Fruit fly (Drosophila melanogaster) whole organism, embryonic: ENCODE measurements around the gene flw.

ENCODE experiments used
- CG12071 ChIP-seq: fragments of 200-800 bp; sonication (Bioruptor generic); optimal IDR thresholded peaks from 3 replicates; lab custom pipeline; 2018; ENCODE audit warnings: missing biosample characterization, mild to moderate bottlenecking, missing genetic modification characterization
- CG13894 ChIP-seq: fragments of 200-800 bp; sonication (Bioruptor generic); optimal IDR thresholded peaks from 3 replicates; lab custom pipeline; 2018; ENCODE audit warnings: missing biosample characterization, mild to moderate bottlenecking, missing genetic modification characterization, moderate library complexity
- CG31224 ChIP-seq: fragments of 200-800 bp; sonication (Bioruptor generic); IDR thresholded peaks from 2 replicates; pipeline ENCODE4 v1.3.6; 2022; ENCODE audit warnings: missing biosample characterization, missing genetic modification characterization
- CG32767 ChIP-seq: fragments of 200-800 bp; sonication (Bioruptor generic); IDR thresholded peaks from 2 replicates; pipeline ENCODE4 v1.3.6; 2022; ENCODE audit warnings: missing biosample characterization, missing genetic modification characterization
- CG33213 ChIP-seq: fragments of 200-800 bp; sonication (Bioruptor generic); optimal IDR thresholded peaks from 3 replicates; lab custom pipeline; 2016; ENCODE audit warnings: missing biosample characterization, missing genetic modification characterization
- CG4424 ChIP-seq: fragments of 200-800 bp; sonication (Bioruptor generic); optimal IDR thresholded peaks from 3 replicates; lab custom pipeline; 2016; ENCODE audit warnings: missing biosample characterization, missing genetic modification characterization
- CG7987 ChIP-seq: fragments of 200-800 bp; sonication (Bioruptor generic); optimal IDR thresholded peaks from 2 replicates; lab custom pipeline; 2018; ENCODE audit warnings: missing biosample characterization, mild to moderate bottlenecking, missing genetic modification characterization, moderate library complexity
- CG8281 ChIP-seq: fragments of 200-800 bp; sonication (Bioruptor generic); optimal IDR thresholded peaks from 2 replicates; lab custom pipeline; 2018; ENCODE audit warnings: missing biosample characterization, mild to moderate bottlenecking, missing genetic modification characterization, moderate library complexity
- D ChIP-seq, 2 experiments: fragments of 200-800 bp in 1 of 2; fragments of >200 bp in 1 of 2; sonication (Bioruptor generic) in 1 of 2; optimal IDR thresholded peaks; 2 replicates in 1 of 2; 3 replicates in 1 of 2; lab custom pipeline; 2017; ENCODE audit warnings: mild to moderate bottlenecking in 1 of 2, missing biosample characterization in 1 of 2, missing genetic modification characterization in 1 of 2, missing genetic modification reagents in 1 of 2
- GATAe ChIP-seq: fragments of 200-800 bp; sonication (Bioruptor generic); conservative IDR thresholded peaks from 2 replicates; pipeline ENCODE4 v1.3.6; 2022; ENCODE audit warnings: missing biosample characterization, missing genetic modification characterization
- Gug ChIP-seq: fragments of 200-800 bp; sonication (Bioruptor generic); IDR thresholded peaks from 4 replicates; pipeline ENCODE4 v1.3.6; 2022; ENCODE audit warnings: missing biosample characterization, missing genetic modification characterization
- MTF-1 ChIP-seq: fragments of 200-800 bp; sonication (Bioruptor generic); optimal IDR thresholded peaks from 2 replicates; lab custom pipeline; 2018; ENCODE audit warnings: missing biosample characterization, mild to moderate bottlenecking, missing genetic modification characterization, borderline replicate concordance
- NfI ChIP-seq: fragments of 200-800 bp; sonication (Bioruptor generic); optimal IDR thresholded peaks from 3 replicates; lab custom pipeline; 2018; ENCODE audit warnings: missing biosample characterization, mild to moderate bottlenecking, missing genetic modification characterization, moderate library complexity
- Oli ChIP-seq: fragments of 200-800 bp; sonication (Bioruptor generic); optimal IDR thresholded peaks from 2 replicates; lab custom pipeline; 2018; ENCODE audit warnings: missing biosample characterization, mild to moderate bottlenecking, missing genetic modification characterization, moderate library complexity
- Optix ChIP-seq: fragments of 200-800 bp; sonication (Bioruptor generic); IDR thresholded peaks from 3 replicates; pipeline ENCODE4 v1.3.6; 2022; ENCODE audit warnings: missing biosample characterization, missing genetic modification characterization
- TFAM ChIP-seq: fragments of 200-800 bp; sonication (Bioruptor generic); optimal IDR thresholded peaks from 2 replicates; lab custom pipeline; 2017; ENCODE audit warnings: missing biosample characterization, missing genetic modification characterization, inconsistent platforms
- abd-A ChIP-seq: fragments of 200-800 bp; sonication (Bioruptor generic); optimal IDR thresholded peaks from 3 replicates; lab custom pipeline; 2019; ENCODE audit warnings: missing biosample characterization, mild to moderate bottlenecking, missing genetic modification characterization, moderate library complexity
- bab2 ChIP-seq: fragments of 200-800 bp; sonication (Bioruptor generic); optimal IDR thresholded peaks from 2 replicates; lab custom pipeline; 2016; ENCODE audit warnings: missing biosample characterization, missing genetic modification characterization
- crol ChIP-seq: fragments of 200-800 bp; sonication (Bioruptor generic); IDR thresholded peaks from 2 replicates; pipeline ENCODE4 v1.3.6; 2022; ENCODE audit warnings: missing biosample characterization, missing genetic modification characterization
- dysf ChIP-seq: fragments of 200-800 bp; sonication (Bioruptor generic); IDR thresholded peaks from 3 replicates; pipeline ENCODE4 v1.3.6; 2022; ENCODE audit warnings: missing biosample characterization, missing genetic modification characterization
- gsb-n ChIP-seq: fragments of 200-800 bp; sonication (Bioruptor generic); optimal IDR thresholded peaks from 3 replicates; lab custom pipeline; 2018; ENCODE audit warnings: missing biosample characterization, mild to moderate bottlenecking, missing genetic modification characterization
- h ChIP-seq: fragments of >200 bp; optimal IDR thresholded peaks from 2 replicates; lab custom pipeline; 2017
- scrt ChIP-seq: fragments of 200-800 bp; sonication (Bioruptor generic); optimal IDR thresholded peaks from 2 replicates; lab custom pipeline; 2018; ENCODE audit warnings: missing biosample characterization, mild to moderate bottlenecking, missing genetic modification characterization, moderate library complexity
- slou ChIP-seq: fragments of 200-800 bp; sonication (Bioruptor generic); optimal IDR thresholded peaks from 3 replicates; lab custom pipeline; 2016; ENCODE audit warnings: missing biosample characterization, missing genetic modification characterization
- wdn ChIP-seq: fragments of 200-800 bp; sonication (Bioruptor generic); IDR thresholded peaks from 2 replicates; pipeline ENCODE4 v1.3.6; 2022; ENCODE audit warnings: missing biosample characterization, missing genetic modification characterization
- wek ChIP-seq: fragments of 200-800 bp; sonication (Bioruptor generic); optimal IDR thresholded peaks from 3 replicates; lab custom pipeline; 2018; ENCODE audit warnings: missing biosample characterization, mild to moderate bottlenecking, missing genetic modification characterization, moderate library complexity

Gene flw

dm6 chrX:10398959-10399358 lies 13.2 kb downstream of the flw start (continued):
- TF ChIP-seq CG32767 (0 out of 2 replicates have a peak, but pooled peaks have one; percentile 7), crol (peak; percentile 62), TFAM (GFP tag; lab: Kevin White, UChicago) (no peak), NfI (GFP tag; lab: Kevin White, UChicago) (no peak), Optix (no peak), CG7987 (GFP tag; lab: Kevin White, UChicago) (no peak), dysf (no peak), GATAe (GFP tag; lab: Robert Waterston, UW) (no peak), abd-A (tag; lab: Kevin White, UChicago) (peak; percentile 67), MTF-1 (GFP tag; lab: Kevin White, UChicago) (no peak), CG31224 (GFP tag; lab: Robert Waterston, UW) (no peak)

DNA sequence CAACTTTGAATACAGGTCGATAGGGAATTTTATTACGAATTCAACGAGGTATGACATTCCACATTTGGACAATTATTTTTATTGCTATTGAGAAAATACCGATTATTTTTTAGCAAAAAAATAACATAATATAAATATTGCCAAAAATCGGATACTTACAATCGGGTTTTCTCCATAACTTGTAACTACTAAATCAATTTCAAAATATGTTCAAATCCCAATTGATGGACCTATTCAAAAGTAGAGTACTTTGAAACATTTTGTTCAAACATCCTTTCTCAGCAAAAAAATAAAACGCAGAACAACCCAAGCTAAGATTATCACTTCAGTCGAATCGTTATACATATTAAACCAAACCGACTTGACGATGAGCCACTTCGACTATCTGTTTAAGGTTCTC lies 31.4 kb downstream of the flw start, which contains the start of gene RabX2:
Gene RabX2 (plus strand): TSS at position 301 of the 400 bp plus-strand sequence.
- no peak for TF ChIP-seq CG4424 (GFP tag; lab: Kevin White, UChicago)
- TF ChIP-seq gsb-n (tag; lab: Kevin White, UChicago) = no peak
- TF ChIP-seq CG8281 (tag; lab: Kevin White, UChicago) = no peak
- TF ChIP-seq bab2 (GFP tag; lab: Kevin White, UChicago) = no peak
- TF ChIP-seq CG33213 (GFP tag; lab: Kevin White, UChicago) = no peak
- TF ChIP-seq h (lab: Kevin White, UChicago) = no peak
- TF ChIP-seq wdn (GFP tag; lab: Robert Waterston, UW) = no peak

dm6 chrX:10432712-10433111 lies 47.0 kb downstream of the flw start, which contains the start of gene CG12640:
Gene CG12640, minus strand, starts transcription at chrX:10432812.
- no peak for TF ChIP-seq CG12071
- no peak for TF ChIP-seq wek (GFP tag; lab: Kevin White, UChicago)
- no peak for TF ChIP-seq Gug (GFP tag; lab: Robert Waterston, UW)
- no peak for TF ChIP-seq D (optimal IDR thresholded peaks at IDR 0.05; lab: Kevin White, UChicago)
- no peak for TF ChIP-seq D (GFP tag; optimal IDR thresholded peaks at IDR 0.05; lab: Kevin White, UChicago)
- TF ChIP-seq Oli (tag; lab: Kevin White, UChicago) = no peak

dm6 chrX:10454795-10455194 lies 69.0 kb downstream of the flw start, which contains the start of gene CG32683:
Gene CG32683, minus strand, starts transcription at chrX:10454895.
- TF ChIP-seq slou (GFP tag; lab: Kevin White, UChicago) = no peak
- peak; percentile 88 for TF ChIP-seq scrt (GFP tag; lab: Kevin White, UChicago)
- peak; percentile 46 for TF ChIP-seq CG13894
